Worm (Caenorhabditis elegans) whole organism, L2 larva: ENCODE measurements around the gene sra-36.

Source experiments
- F13H6.1 ChIP-seq: sonication (generic microtip); optimal IDR thresholded peaks from 2 replicates; lab custom pipeline; 2016; ENCODE audit warnings: missing genetic modification characterization, missing compliant biosample characterization
- ama-1 ChIP-seq: fragments of 150-350 bp; optimal IDR thresholded peaks from 2 replicates; lab custom pipeline; 2018; ENCODE audit warnings: inconsistent platforms
- ceh-16 ChIP-seq: fragments of 150-350 bp; optimal IDR thresholded peaks from 2 replicates; lab custom pipeline; 2014; ENCODE audit warnings: missing biosample characterization, missing genetic modification characterization
- lin-39 ChIP-seq: fragments of 150-350 bp; optimal IDR thresholded peaks from 2 replicates; lab custom pipeline; 2014; ENCODE audit warnings: missing biosample characterization, missing genetic modification reagents, missing genetic modification characterization

DNA sequence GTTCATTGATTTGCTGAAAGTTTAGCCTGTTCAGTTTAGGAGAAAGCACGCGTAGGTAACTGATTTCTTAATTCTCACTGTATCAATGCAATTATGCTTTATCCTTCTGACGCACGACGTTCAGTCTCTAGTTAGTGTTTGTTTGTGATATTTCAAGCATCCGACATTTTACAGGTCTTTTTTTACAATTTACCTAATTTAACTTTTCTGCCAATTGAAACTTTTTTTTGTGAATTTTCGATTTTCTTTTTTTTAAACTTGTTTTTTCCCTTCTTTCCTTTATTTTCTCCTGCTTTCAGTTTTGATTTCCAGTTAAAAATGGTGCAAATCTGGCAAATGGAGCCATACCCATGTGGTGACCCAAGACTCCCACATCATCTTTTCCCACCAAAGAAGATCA lies 10.3 kb upstream of the sra-36 start, which contains the start of gene K07E1.1:
- TF ChIP-seq lin-39 (no peak), F13H6.1 (tag; lab: Kevin White, UChicago) (no peak), ama-1 (lab: Kevin White, UChicago) (no peak), ceh-16 (no peak)
